Worm (Caenorhabditis elegans) whole organism, young adult: ENCODE data around the gene esyt-2.

Experiments
- T07F8.4 ChIP-seq: sonication (generic microtip); optimal IDR thresholded peaks from 2 replicates; lab custom pipeline; 2016; ENCODE audit warnings: mild to moderate bottlenecking, missing genetic modification characterization, moderate library complexity, missing compliant biosample characterization
- T26A5.8 ChIP-seq: sonication (generic microtip); optimal IDR thresholded peaks from 2 replicates; lab custom pipeline; 2016; ENCODE audit warnings: missing genetic modification characterization, missing compliant biosample characterization
- aptf-3 ChIP-seq: fragments of 200-800 bp; sonication (Bioruptor generic); IDR thresholded peaks from 2 replicates; pipeline ENCODE4 v1.3.6; 2022; ENCODE audit warnings: missing genetic modification characterization, missing compliant biosample characterization
- ceh-100 ChIP-seq: fragments of 200-800 bp; sonication (Bioruptor generic); IDR thresholded peaks from 2 replicates; pipeline ENCODE4 v1.3.6; 2022; ENCODE audit warnings: missing genetic modification reagents, missing genetic modification characterization, missing compliant biosample characterization
- egl-44 ChIP-seq: fragments of 200-800 bp; sonication (Bioruptor generic); IDR thresholded peaks from 2 replicates; pipeline ENCODE4 v1.3.6; 2022; ENCODE audit warnings: missing genetic modification reagents, missing genetic modification characterization, missing compliant biosample characterization
- lin-35 ChIP-seq, 3 experiments: fragments of 150-350 bp in 2 of 3; sonication (generic microtip) in 1 of 3; optimal IDR thresholded peaks; 2 replicates each; lab custom pipeline; 2014 to 2018; ENCODE audit warnings: missing biosample characterization in 3 of 3, missing genetic modification characterization in 3 of 3, missing genetic modification reagents in 3 of 3
- nhr-90 ChIP-seq: sonication (generic microtip); optimal IDR thresholded peaks from 2 replicates; lab custom pipeline; 2016; ENCODE audit warnings: missing genotype, mild to moderate bottlenecking, missing genetic modification characterization, missing compliant biosample characterization
- tbx-9 ChIP-seq: sonication (generic microtip); optimal IDR thresholded peaks from 2 replicates; lab custom pipeline; 2016; ENCODE audit warnings: borderline replicate concordance, missing genetic modification characterization, inconsistent platforms, missing compliant biosample characterization

- TF ChIP-seq aptf-3 (GFP tag; lab: Robert Waterston, UW) (no peak), egl-44 (GFP tag; lab: Robert Waterston, UW) (no peak), nhr-90 (no peak), lin-35 (GFP tag; optimal IDR thresholded peaks at IDR 0.05; lab: Kevin White, UChicago) (no peak), T07F8.4 (tag; lab: Kevin White, UChicago) (no peak), tbx-9 (tag; lab: Kevin White, UChicago) (no peak), ceh-100 (GFP tag; lab: Robert Waterston, UW) (no peak), T26A5.8 (tag; lab: Kevin White, UChicago) (no peak)
Observed at ce11 chrIII:6208984-6209383, 21.8 kb downstream of the esyt-2 start, which contains the start of gene C23G10.1.
